Worm (Caenorhabditis elegans) whole organism, young adult: ENCODE data around the gene nphp-4.

Experiments used
- dpl-1 ChIP-seq: fragments of 150-350 bp; optimal IDR thresholded peaks from 2 replicates; lab custom pipeline; 2014; ENCODE audit warnings: missing biosample characterization, missing genetic modification reagents, missing genetic modification characterization
- egrh-3 ChIP-seq: fragments of 200-800 bp; sonication (Bioruptor generic); IDR thresholded peaks from 2 replicates; pipeline ENCODE4 v1.3.6; 2022; ENCODE audit warnings: missing genetic modification reagents, missing genetic modification characterization, missing compliant biosample characterization
- ekl-4 ChIP-seq: fragments of 200-800 bp; sonication (Bioruptor generic); IDR thresholded peaks from 2 replicates; pipeline ENCODE4 v1.3.6; 2022; ENCODE audit warnings: missing genetic modification reagents, missing genetic modification characterization, missing compliant biosample characterization
- lin-35 ChIP-seq, 3 experiments: fragments of 150-350 bp in 2 of 3; sonication (generic microtip) in 1 of 3; optimal IDR thresholded peaks; 2 replicates each; lab custom pipeline; 2014 to 2018; ENCODE audit warnings: missing biosample characterization in 3 of 3, missing genetic modification characterization in 3 of 3, missing genetic modification reagents in 3 of 3
- mcd-1 ChIP-seq: fragments of 200-800 bp; sonication (Bioruptor generic); IDR thresholded peaks from 2 replicates; pipeline ENCODE4 v1.3.6; 2022; ENCODE audit warnings: missing genetic modification reagents, missing genetic modification characterization, missing compliant biosample characterization
- mxl-1 ChIP-seq: sonication (generic microtip); optimal IDR thresholded peaks from 2 replicates; lab custom pipeline; 2016; ENCODE audit warnings: missing genetic modification characterization, missing compliant biosample characterization
- nfya-2 ChIP-seq: fragments of 200-800 bp; sonication (Bioruptor generic); IDR thresholded peaks from 2 replicates; pipeline ENCODE4 v1.3.6; 2022; ENCODE audit warnings: missing genetic modification reagents, missing genetic modification characterization, missing compliant biosample characterization
- nhr-27 ChIP-seq: fragments of 200-800 bp; sonication (Bioruptor generic); optimal IDR thresholded peaks from 2 replicates; lab custom pipeline; 2018; ENCODE audit warnings: mild to moderate bottlenecking, missing genetic modification characterization, moderate library complexity, missing compliant biosample characterization
- rpc-1 ChIP-seq, 2 experiments: fragments of 150-350 bp in 1 of 2; sonication (generic microtip) in 1 of 2; optimal IDR thresholded peaks; 2 replicates each; lab custom pipeline; 2014 to 2018; ENCODE audit warnings: missing biosample characterization in 1 of 2, missing genetic modification characterization in 1 of 2, missing genetic modification reagents in 1 of 2, missing genotype in 1 of 2
- snpc-4 ChIP-seq, 5 experiments: fragments of 150-350 bp in 1 of 5; sonication (generic microtip) in 4 of 5; optimal IDR thresholded peaks; 2 replicates each; lab custom pipeline; 2014 to 2018; ENCODE audit warnings: missing genetic modification characterization in 5 of 5, missing biosample characterization in 3 of 5, antibody characterized with exemption in 2 of 5, mild to moderate bottlenecking in 2 of 5, missing compliant biosample characterization in 2 of 5, missing genotype in 2 of 5, moderate library complexity in 2 of 5, missing genetic modification reagents in 1 of 5
- somi-1 ChIP-seq: fragments of 200-800 bp; sonication (Bioruptor generic); optimal IDR thresholded peaks from 2 replicates; lab custom pipeline; 2018; ENCODE audit warnings: mild to moderate bottlenecking, missing genetic modification characterization, missing compliant biosample characterization
- unc-62 ChIP-seq: fragments of 150-350 bp; optimal IDR thresholded peaks from 2 replicates; lab custom pipeline; 2014; ENCODE audit warnings: missing biosample characterization, missing genetic modification reagents, missing genetic modification characterization
- ztf-28 ChIP-seq: fragments of 200-800 bp; sonication (Bioruptor generic); IDR thresholded peaks from 2 replicates; pipeline ENCODE4 v1.3.6; 2022; ENCODE audit warnings: missing genetic modification reagents, missing genetic modification characterization, missing compliant biosample characterization

- TF ChIP-seq mcd-1 (GFP tag; lab: Robert Waterston, UW) (no peak), rpc-1 (optimal IDR thresholded peaks at IDR 0.05; lab: Kevin White, UChicago) (no peak), rpc-1 (tag; optimal IDR thresholded peaks at IDR 0.05; lab: Kevin White, UChicago) (no peak), unc-62 (no peak), egrh-3 (GFP tag; lab: Robert Waterston, UW) (no peak), dpl-1 (no peak), nfya-2 (GFP tag; lab: Robert Waterston, UW) (no peak), lin-35 (GFP tag; optimal IDR thresholded peaks at IDR 0.05; lab: Kevin White, UChicago) (no peak), ztf-28 (no peak), ekl-4 (GFP tag; lab: Robert Waterston, UW) (no peak), snpc-4 (GFP tag; optimal IDR thresholded peaks at IDR 0.05; lab: Kevin White, UChicago) (no peak), snpc-4 (tag; optimal IDR thresholded peaks at IDR 0.05; lab: Kevin White, UChicago) (no peak), somi-1 (GFP tag; lab: Kevin White, UChicago) (no peak), mxl-1 (tag; lab: Kevin White, UChicago) (no peak), nhr-27 (tag; lab: Kevin White, UChicago) (no peak)
Measured at ce11 chrV:11853723-11854122, 10.2 kb upstream of the nphp-4 start.
